Fruit fly (Drosophila melanogaster) whole organism, embryonic: ENCODE results near the gene Kdm5.

ENCODE experiments used
- B-H1 ChIP-seq: fragments of 200-800 bp; sonication (Bioruptor generic); IDR thresholded peaks from 3 replicates; pipeline ENCODE4 v1.3.6; 2022; ENCODE audit warnings: missing biosample characterization, missing genetic modification characterization
- CG1024 ChIP-seq: fragments of 200-800 bp; sonication (Bioruptor generic); IDR thresholded peaks from 2 replicates; pipeline ENCODE4 v1.3.6; 2022; ENCODE audit warnings: missing biosample characterization, missing genetic modification characterization
- CG12659 ChIP-seq: fragments of 200-800 bp; sonication (Bioruptor generic); optimal IDR thresholded peaks from 3 replicates; lab custom pipeline; 2017; ENCODE audit warnings: mild to moderate bottlenecking, missing biosample characterization, missing genetic modification reagents, missing genetic modification characterization
- CG18764 ChIP-seq: fragments of 200-800 bp; sonication (Bioruptor generic); optimal IDR thresholded peaks from 3 replicates; lab custom pipeline; 2016; ENCODE audit warnings: missing biosample characterization, missing genetic modification characterization
- CG31388 ChIP-seq: fragments of 200-800 bp; sonication (Bioruptor generic); optimal IDR thresholded peaks from 2 replicates; lab custom pipeline; 2016; ENCODE audit warnings: missing biosample characterization, missing genetic modification characterization
- CG34422 ChIP-seq: fragments of 200-800 bp; sonication (Bioruptor generic); IDR thresholded peaks from 3 replicates; pipeline ENCODE4 v1.3.6; 2022; ENCODE audit warnings: missing biosample characterization, missing genetic modification characterization
- CG6654 ChIP-seq: fragments of 200-800 bp; sonication (Bioruptor generic); optimal IDR thresholded peaks from 2 replicates; lab custom pipeline; 2017; ENCODE audit warnings: missing biosample characterization, mild to moderate bottlenecking, missing genetic modification characterization
- CG6765 ChIP-seq: fragments of 200-800 bp; sonication (Bioruptor generic); optimal IDR thresholded peaks from 3 replicates; lab custom pipeline; 2017; ENCODE audit warnings: missing biosample characterization, mild to moderate bottlenecking, missing genetic modification characterization
- CG6791 ChIP-seq: fragments of 200-800 bp; sonication (Bioruptor generic); IDR thresholded peaks from 3 replicates; pipeline ENCODE4 v1.3.6; 2022; ENCODE audit warnings: missing biosample characterization, missing genetic modification characterization; ENCODE audit not compliant: partially characterized antibody
- CG6854 ChIP-seq: fragments of 200-800 bp; sonication (Bioruptor generic); optimal IDR thresholded peaks from 3 replicates; lab custom pipeline; 2017; ENCODE audit warnings: missing biosample characterization, mild to moderate bottlenecking, missing genetic modification characterization
- CG7963 ChIP-seq: fragments of 200-800 bp; sonication (Bioruptor generic); IDR thresholded peaks from 3 replicates; pipeline ENCODE4 v1.3.6; 2022; ENCODE audit warnings: missing biosample characterization, missing genetic modification characterization; ENCODE audit not compliant: partially characterized antibody
- CG8281 ChIP-seq: fragments of 200-800 bp; sonication (Bioruptor generic); optimal IDR thresholded peaks from 2 replicates; lab custom pipeline; 2018; ENCODE audit warnings: missing biosample characterization, mild to moderate bottlenecking, missing genetic modification characterization, moderate library complexity
- CG9797 ChIP-seq: fragments of 200-800 bp; sonication (Bioruptor generic); optimal IDR thresholded peaks from 3 replicates; lab custom pipeline; 2018; ENCODE audit warnings: missing biosample characterization, mild to moderate bottlenecking, missing genetic modification characterization
- CG9817 ChIP-seq: fragments of 200-800 bp; sonication (Bioruptor generic); optimal IDR thresholded peaks from 2 replicates; lab custom pipeline; 2018; ENCODE audit warnings: missing biosample characterization, mild to moderate bottlenecking, missing genetic modification characterization, moderate library complexity
- CG9932 ChIP-seq: fragments of 200-800 bp; sonication (Bioruptor generic); IDR thresholded peaks from 2 replicates; pipeline ENCODE4 v1.3.6; 2022; ENCODE audit warnings: missing biosample characterization, missing genetic modification characterization
- CoRest ChIP-seq: fragments of 200-800 bp; sonication (Bioruptor generic); optimal IDR thresholded peaks from 3 replicates; lab custom pipeline; 2018; ENCODE audit warnings: missing biosample characterization, mild to moderate bottlenecking, missing genetic modification characterization, moderate library complexity
- Doc3 ChIP-seq: fragments of 200-800 bp; sonication (Bioruptor generic); IDR thresholded peaks from 3 replicates; pipeline ENCODE4 v1.3.6; 2022; ENCODE audit warnings: missing biosample characterization, missing genetic modification characterization; ENCODE audit not compliant: partially characterized antibody
- Dp ChIP-seq: fragments of 200-800 bp; sonication (Bioruptor generic); optimal IDR thresholded peaks from 2 replicates; lab custom pipeline; 2018; ENCODE audit warnings: missing biosample characterization, mild to moderate bottlenecking, missing genetic modification characterization, moderate library complexity
- E2f2 ChIP-seq: fragments of 200-800 bp; sonication (Bioruptor generic); IDR thresholded peaks from 2 replicates; pipeline ENCODE4 v1.3.6; 2022; ENCODE audit warnings: missing biosample characterization, missing genetic modification characterization
- Ets65A ChIP-seq: fragments of 200-800 bp; sonication (Bioruptor generic); peaks from one replicate; lab custom pipeline; 2016; ENCODE audit warnings: missing biosample characterization, missing genetic modification characterization
- HLH4C ChIP-seq: fragments of 200-800 bp; sonication (Bioruptor generic); IDR thresholded peaks from 3 replicates; pipeline ENCODE4 v1.3.6; 2022; ENCODE audit warnings: missing biosample characterization, missing genetic modification characterization; ENCODE audit not compliant: partially characterized antibody
- MBD-R2 ChIP-seq: fragments of 200-800 bp; sonication (Bioruptor generic); IDR thresholded peaks from 2 replicates; pipeline ENCODE4 v1.3.6; 2022; ENCODE audit warnings: missing biosample characterization, missing genetic modification characterization
- MESR4 ChIP-seq: fragments of 200-800 bp; sonication (Bioruptor generic); optimal IDR thresholded peaks from 2 replicates; lab custom pipeline; 2018; ENCODE audit warnings: missing biosample characterization, mild to moderate bottlenecking, missing genetic modification characterization, moderate library complexity
- Med ChIP-seq: fragments of 200-800 bp; sonication (Bioruptor generic); peaks from one replicate; lab custom pipeline; 2016; ENCODE audit warnings: missing biosample characterization, missing genetic modification characterization, mild to moderate bottlenecking, inconsistent platforms, moderate library complexity
- Oaz ChIP-seq: fragments of 200-800 bp; sonication (Bioruptor generic); IDR thresholded peaks from 2 replicates; pipeline ENCODE4 v1.3.6; 2022; ENCODE audit warnings: missing biosample characterization, missing genetic modification characterization
- Oli ChIP-seq: fragments of 200-800 bp; sonication (Bioruptor generic); optimal IDR thresholded peaks from 2 replicates; lab custom pipeline; 2018; ENCODE audit warnings: missing biosample characterization, mild to moderate bottlenecking, missing genetic modification characterization, moderate library complexity
- Rfx ChIP-seq: fragments of 200-800 bp; sonication (Bioruptor generic); IDR thresholded peaks from 2 replicates; pipeline ENCODE4 v1.3.6; 2022; ENCODE audit warnings: missing biosample characterization, missing genetic modification characterization
- Side ChIP-seq: fragments of 200-800 bp; sonication (Bioruptor generic); optimal IDR thresholded peaks from 2 replicates; lab custom pipeline; 2016; ENCODE audit warnings: missing biosample characterization, missing genetic modification characterization
- ap ChIP-seq: fragments of 200-800 bp; sonication (Bioruptor generic); IDR thresholded peaks from 2 replicates; pipeline ENCODE4 v1.3.6; 2022; ENCODE audit warnings: missing biosample characterization, missing genetic modification characterization
- crc ChIP-seq: fragments of 200-800 bp; sonication (Bioruptor generic); optimal IDR thresholded peaks from 2 replicates; lab custom pipeline; 2016; ENCODE audit warnings: missing biosample characterization, missing genetic modification characterization
- dati ChIP-seq: fragments of 200-800 bp; sonication (Bioruptor generic); IDR thresholded peaks from 2 replicates; pipeline ENCODE4 v1.3.6; 2022; ENCODE audit warnings: missing biosample characterization, missing genetic modification characterization
- disco-r ChIP-seq: fragments of 200-800 bp; sonication (Bioruptor generic); optimal IDR thresholded peaks from 2 replicates; lab custom pipeline; 2016; ENCODE audit warnings: missing biosample characterization, missing genetic modification characterization
- dm ChIP-seq: fragments of 200-800 bp; sonication (Bioruptor generic); optimal IDR thresholded peaks from 3 replicates; lab custom pipeline; 2016; ENCODE audit warnings: missing biosample characterization, missing genetic modification characterization
- en ChIP-seq: fragments of 200-800 bp; sonication (Bioruptor generic); optimal IDR thresholded peaks from 2 replicates; lab custom pipeline; 2016; ENCODE audit warnings: missing biosample characterization, missing genetic modification characterization
- eve ChIP-seq, 2 experiments: fragments of >200 bp; optimal IDR thresholded peaks; 2 replicates each; lab custom pipeline; 2017; ENCODE audit warnings: missing biosample characterization in 2 of 2, missing genetic modification characterization in 2 of 2
- eyg ChIP-seq: fragments of 200-800 bp; sonication (Bioruptor generic); optimal IDR thresholded peaks from 3 replicates; lab custom pipeline; 2016; ENCODE audit warnings: missing biosample characterization, missing genetic modification characterization
- hbn ChIP-seq: fragments of 200-800 bp; sonication (Bioruptor generic); IDR thresholded peaks from 2 replicates; pipeline ENCODE4 v1.3.6; 2022; ENCODE audit warnings: missing biosample characterization, missing genetic modification characterization; ENCODE audit not compliant: partially characterized antibody
- jigr1 ChIP-seq: fragments of 200-800 bp; sonication (Bioruptor generic); IDR thresholded peaks from 3 replicates; pipeline ENCODE4 v1.3.6; 2022; ENCODE audit warnings: missing biosample characterization, missing genetic modification characterization
- kni ChIP-seq: fragments of 200-800 bp; sonication (Bioruptor generic); optimal IDR thresholded peaks from 3 replicates; lab custom pipeline; 2017; ENCODE audit warnings: mild to moderate bottlenecking, missing biosample characterization, missing genetic modification reagents, missing genetic modification characterization
- pan ChIP-seq, 4 experiments: fragments of >200 bp in 3 of 4; fragments of 200-800 bp in 1 of 4; sonication (Bioruptor generic) in 1 of 4; optimal IDR thresholded peaks in 3 of 4; IDR thresholded peaks in 1 of 4; 2 replicates each; pipeline versions ENCODE4 v1.3.6 to Lab custom; 2017 to 2022; ENCODE audit warnings: missing biosample characterization in 2 of 4, missing genetic modification characterization in 2 of 4, mixed read lengths in 1 of 4
- phol ChIP-seq: fragments of 200-800 bp; sonication (Bioruptor generic); optimal IDR thresholded peaks from 3 replicates; lab custom pipeline; 2018; ENCODE audit warnings: missing biosample characterization, mild to moderate bottlenecking, missing genetic modification characterization, moderate library complexity
- shn ChIP-seq: fragments of 200-800 bp; sonication (Bioruptor generic); optimal IDR thresholded peaks from 3 replicates; lab custom pipeline; 2016; ENCODE audit warnings: missing biosample characterization, missing genetic modification characterization
- slp2 ChIP-seq: fragments of 200-800 bp; sonication (Bioruptor generic); optimal IDR thresholded peaks from 2 replicates; lab custom pipeline; 2016; ENCODE audit warnings: missing biosample characterization, missing genetic modification characterization
- so ChIP-seq: fragments of 200-800 bp; sonication (Bioruptor generic); IDR thresholded peaks from 3 replicates; pipeline ENCODE4 v1.3.6; 2022; ENCODE audit warnings: missing biosample characterization, missing genetic modification characterization
- stwl ChIP-seq: fragments of 200-800 bp; sonication (Bioruptor generic); optimal IDR thresholded peaks from 3 replicates; lab custom pipeline; 2018; ENCODE audit warnings: missing biosample characterization, mild to moderate bottlenecking, missing genetic modification characterization, moderate library complexity
- tio ChIP-seq: fragments of 200-800 bp; sonication (Bioruptor generic); optimal IDR thresholded peaks from 2 replicates; lab custom pipeline; 2017; ENCODE audit warnings: missing biosample characterization, missing genetic modification characterization, inconsistent platforms
- toy ChIP-seq: fragments of 200-800 bp; sonication (Bioruptor generic); IDR thresholded peaks from 2 replicates; pipeline ENCODE4 v1.3.6; 2022; ENCODE audit warnings: missing biosample characterization, missing genetic modification characterization
- tx ChIP-seq: fragments of 200-800 bp; sonication (Bioruptor generic); optimal IDR thresholded peaks from 2 replicates; lab custom pipeline; 2016; ENCODE audit warnings: missing biosample characterization, missing genetic modification characterization
- unpg ChIP-seq: fragments of 200-800 bp; sonication (Bioruptor generic); optimal IDR thresholded peaks from 3 replicates; lab custom pipeline; 2018; ENCODE audit warnings: missing biosample characterization, mild to moderate bottlenecking, missing genetic modification characterization, moderate library complexity
- wor ChIP-seq: fragments of 200-800 bp; sonication (Bioruptor generic); IDR thresholded peaks from 2 replicates; pipeline ENCODE4 v1.3.6; 2022; ENCODE audit warnings: missing biosample characterization, missing genetic modification characterization
- zfh1 ChIP-seq: fragments of 200-800 bp; sonication (Bioruptor generic); IDR thresholded peaks from 3 replicates; pipeline ENCODE4 v1.3.6; 2022; ENCODE audit warnings: missing biosample characterization, missing genetic modification characterization

Kdm5 gene

DNA sequence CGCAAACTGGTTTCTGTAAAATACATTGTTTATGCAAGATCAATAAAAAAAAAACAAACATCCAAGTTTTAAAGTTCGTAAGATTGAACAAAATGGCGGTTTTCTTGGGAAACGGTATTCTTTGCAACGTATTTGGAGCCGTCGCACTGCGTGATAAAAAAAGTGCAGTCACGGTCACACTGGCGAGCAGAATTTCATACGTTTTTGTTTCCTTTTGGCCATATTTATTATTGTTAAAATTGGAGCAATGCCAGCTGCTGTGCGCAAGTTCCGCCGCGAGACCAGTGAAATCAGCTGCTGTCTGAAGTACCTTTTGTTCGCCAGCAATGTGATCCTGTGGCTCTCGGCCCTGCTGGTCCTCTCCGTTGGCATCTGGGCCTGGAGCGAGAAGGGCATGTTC is 764 bp upstream of the Kdm5 start, which contains the start of gene Tsp26A (continued):
- TF ChIP-seq MBD-R2: peak; percentile 63
- no peak for TF ChIP-seq CG31388 (GFP tag; lab: Kevin White, UChicago)
- no peak for TF ChIP-seq Side (GFP tag; lab: Kevin White, UChicago)
- no peak for TF ChIP-seq eyg (GFP tag; lab: Kevin White, UChicago)
- TF ChIP-seq Oli (tag; lab: Kevin White, UChicago): no peak
- TF ChIP-seq jigr1 (GFP tag; lab: Robert Waterston, UW): no peak
- no peak for TF ChIP-seq toy (GFP tag; lab: Robert Waterston, UW)
- no peak for TF ChIP-seq CG9817 (tag; lab: Kevin White, UChicago)
- TF ChIP-seq shn (GFP tag; lab: Kevin White, UChicago): no peak
- peak; percentile 78 for TF ChIP-seq MESR4 (GFP tag; lab: Kevin White, UChicago)
- TF ChIP-seq CoRest (tag; lab: Kevin White, UChicago): peak; percentile 15
- no peak for TF ChIP-seq Oaz
- no peak for TF ChIP-seq CG18764
- no peak for TF ChIP-seq Ets65A
- no peak for TF ChIP-seq CG1024 (GFP tag; lab: Robert Waterston, UW)
- peak; percentile 93 for TF ChIP-seq phol (tag; lab: Kevin White, UChicago)
- TF ChIP-seq disco-r (GFP tag; lab: Kevin White, UChicago): no peak
- TF ChIP-seq wor (GFP tag; lab: Robert Waterston, UW): no peak
- TF ChIP-seq so: no peak
- no peak for TF ChIP-seq Doc3 (GFP tag; lab: Robert Waterston, UW)
- TF ChIP-seq slp2 (GFP tag; lab: Kevin White, UChicago): no peak
- TF ChIP-seq Dp (GFP tag; lab: Kevin White, UChicago): peak; percentile 47
- TF ChIP-seq tx: no peak
- TF ChIP-seq crc (GFP tag; lab: Kevin White, UChicago): no peak
- TF ChIP-seq CG6791: 0 out of 3 replicates have a peak, but pooled peaks have one; percentile 35
- no peak for TF ChIP-seq unpg (GFP tag; lab: Kevin White, UChicago)
- no peak for TF ChIP-seq CG6854 (GFP tag; lab: Kevin White, UChicago)
- TF ChIP-seq CG9797 (GFP tag; lab: Kevin White, UChicago): peak; percentile 40
- no peak for TF ChIP-seq kni (GFP tag; lab: Kevin White, UChicago)
- no peak for TF ChIP-seq dati (GFP tag; lab: Robert Waterston, UW)
- TF ChIP-seq en (GFP tag; lab: Kevin White, UChicago): no peak
- peak; percentile 55 for TF ChIP-seq stwl
- TF ChIP-seq zfh1 (GFP tag; lab: Robert Waterston, UW): peak; percentile 27; the same call in 1 of the 3 replicates
- TF ChIP-seq E2f2 (GFP tag; lab: Robert Waterston, UW): peak; percentile 56
- TF ChIP-seq dm (GFP tag; lab: Kevin White, UChicago): no peak
- TF ChIP-seq Med (GFP tag; lab: Kevin White, UChicago): peak; percentile 62
- TF ChIP-seq CG9932 (GFP tag; lab: Robert Waterston, UW): no peak
- TF ChIP-seq CG34422: no peak
- no peak for TF ChIP-seq pan (optimal IDR thresholded peaks at IDR 0.05; lab: Kevin White, UChicago)
- TF ChIP-seq pan (GFP tag; optimal IDR thresholded peaks at IDR 0.05 in 1 of 2, IDR thresholded peaks at IDR 0.05 in 1 of 2): no peak
- TF ChIP-seq B-H1 (GFP tag; lab: Robert Waterston, UW): no peak
- no peak for TF ChIP-seq CG6654 (GFP tag; lab: Kevin White, UChicago)
- no peak for TF ChIP-seq CG12659 (GFP tag; lab: Kevin White, UChicago)
- TF ChIP-seq HLH4C (GFP tag; lab: Robert Waterston, UW): no peak
- no peak for TF ChIP-seq tio
- TF ChIP-seq eve (GFP tag; optimal IDR thresholded peaks at IDR 0.05; lab: Kevin White, UChicago): no peak
- no peak for TF ChIP-seq CG7963 (GFP tag; lab: Robert Waterston, UW)
- no peak for TF ChIP-seq ap
- TF ChIP-seq Rfx: peak; percentile 23; the same call in 1 of the 2 replicates
- TF ChIP-seq CG8281 (tag; lab: Kevin White, UChicago): no peak
- TF ChIP-seq CG6765 (GFP tag; lab: Kevin White, UChicago): no peak
- TF ChIP-seq hbn (GFP tag; lab: Robert Waterston, UW): no peak
